Worm (Caenorhabditis elegans) whole organism, midembryonic: ENCODE measurements around the gene nlp-16.

Experiments used
- T22C8.4 ChIP-seq: fragments of 200-800 bp; sonication (Bioruptor generic); IDR thresholded peaks from 2 replicates; pipeline ENCODE4 v1.3.6; 2022; ENCODE audit warnings: missing genetic modification characterization, missing compliant biosample characterization
- cog-1 ChIP-seq: sonication (generic microtip); optimal IDR thresholded peaks from 2 replicates; lab custom pipeline; 2016; ENCODE audit warnings: missing genetic modification characterization, missing compliant biosample characterization
- flt-1 ChIP-seq: fragments of 200-800 bp; sonication (Bioruptor generic); IDR thresholded peaks from 2 replicates; pipeline ENCODE4 v1.3.6; 2022; ENCODE audit warnings: missing genetic modification characterization, missing compliant biosample characterization
- klf-2 ChIP-seq: fragments of 200-800 bp; sonication (Bioruptor generic); conservative IDR thresholded peaks from 2 replicates; pipeline ENCODE4 v1.3.6; 2022; ENCODE audit warnings: missing genetic modification reagents, missing genetic modification characterization, missing compliant biosample characterization
- med-1 ChIP-seq: sonication (generic microtip); optimal IDR thresholded peaks from 2 replicates; lab custom pipeline; 2017; ENCODE audit warnings: missing genetic modification characterization, mild to moderate bottlenecking, missing compliant biosample characterization, antibody characterized with exemption, missing genetic modification reagents; ENCODE audit not compliant: insufficient read depth
- ref-1 ChIP-seq: fragments of 200-800 bp; sonication (Bioruptor generic); conservative IDR thresholded peaks from 2 replicates; pipeline ENCODE4 v1.3.6; 2022; ENCODE audit warnings: missing genetic modification reagents, missing genetic modification characterization, missing compliant biosample characterization
- tab-1 ChIP-seq: fragments of 200-800 bp; sonication (Bioruptor generic); IDR thresholded peaks from 2 replicates; pipeline ENCODE4 v1.3.6; 2022; ENCODE audit warnings: missing genetic modification characterization, missing compliant biosample characterization
- ztf-23 ChIP-seq: fragments of 200-800 bp; sonication (Bioruptor generic); IDR thresholded peaks from 2 replicates; pipeline ENCODE4 v1.3.6; 2022; ENCODE audit warnings: missing genetic modification reagents, missing genetic modification characterization, missing compliant biosample characterization
- ztf-29 ChIP-seq: fragments of 200-800 bp; sonication (Bioruptor generic); IDR thresholded peaks from 2 replicates; pipeline ENCODE4 v1.3.6; 2022; ENCODE audit warnings: missing genetic modification reagents, missing genetic modification characterization, missing compliant biosample characterization

The nlp-16 gene

ce11 chrIV:6249591-6249990 lies 10.0 kb downstream of the nlp-16 start, which contains the start of gene F58F9.1:
TSS of gene F58F9.1 (plus strand) at chrIV:6249841.
- TF ChIP-seq flt-1 (GFP tag; lab: Robert Waterston, UW) (no peak), klf-2 (no peak), tab-1 (GFP tag; lab: Robert Waterston, UW) (no peak), ztf-29 (GFP tag; lab: Robert Waterston, UW) (no peak), ref-1 (GFP tag; lab: Robert Waterston, UW) (no peak), T22C8.4 (GFP tag; lab: Robert Waterston, UW) (no peak)

DNA sequence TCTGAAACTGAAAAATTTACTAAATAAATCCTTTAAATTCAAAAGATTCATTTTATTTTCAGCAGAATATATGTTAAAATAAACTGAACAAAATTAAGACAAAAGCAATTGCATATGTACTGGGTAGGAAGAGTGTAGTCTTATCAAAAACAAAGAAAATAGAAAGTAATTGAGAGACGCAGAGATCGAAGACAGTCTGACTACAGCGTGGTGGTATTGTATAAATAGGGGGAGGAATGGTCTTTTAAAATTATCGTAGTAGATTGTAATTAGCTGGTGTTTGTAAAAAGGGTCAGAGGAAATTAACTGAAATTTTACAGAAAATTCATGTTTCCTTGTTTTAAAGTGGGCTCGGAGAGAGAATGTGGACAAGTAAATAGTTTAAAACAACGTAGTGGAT lies 11.1 kb downstream of the nlp-16 start, which contains the start of gene acox-3:
acox-3 (minus strand) TSS at position 7 of the 400 bp plus-strand sequence.
- TF ChIP-seq med-1 (GFP tag; lab: Kevin White, UChicago) (no peak), cog-1 (no peak), flt-1 (GFP tag; lab: Robert Waterston, UW) (no peak), ref-1 (GFP tag; lab: Robert Waterston, UW) (no peak), tab-1 (GFP tag; lab: Robert Waterston, UW) (no peak), ztf-23 (GFP tag; lab: Robert Waterston, UW) (no peak), klf-2 (no peak), T22C8.4 (GFP tag; lab: Robert Waterston, UW) (no peak), ztf-29 (GFP tag; lab: Robert Waterston, UW) (no peak)

- TF ChIP-seq klf-2 (no peak), flt-1 (GFP tag; lab: Robert Waterston, UW) (no peak), ref-1 (GFP tag; lab: Robert Waterston, UW) (no peak), med-1 (GFP tag; lab: Kevin White, UChicago) (no peak), cog-1 (no peak), ztf-23 (GFP tag; lab: Robert Waterston, UW) (no peak), ztf-29 (GFP tag; lab: Robert Waterston, UW) (no peak), tab-1 (GFP tag; lab: Robert Waterston, UW) (no peak), T22C8.4 (GFP tag; lab: Robert Waterston, UW) (no peak)
Measured at ce11 chrIV:6239993-6240392, 19.6 kb downstream of the nlp-16 start, which contains the start of gene F58F9.9. TSS of gene F58F9.9 (plus strand) at chrIV:6240293.

DNA sequence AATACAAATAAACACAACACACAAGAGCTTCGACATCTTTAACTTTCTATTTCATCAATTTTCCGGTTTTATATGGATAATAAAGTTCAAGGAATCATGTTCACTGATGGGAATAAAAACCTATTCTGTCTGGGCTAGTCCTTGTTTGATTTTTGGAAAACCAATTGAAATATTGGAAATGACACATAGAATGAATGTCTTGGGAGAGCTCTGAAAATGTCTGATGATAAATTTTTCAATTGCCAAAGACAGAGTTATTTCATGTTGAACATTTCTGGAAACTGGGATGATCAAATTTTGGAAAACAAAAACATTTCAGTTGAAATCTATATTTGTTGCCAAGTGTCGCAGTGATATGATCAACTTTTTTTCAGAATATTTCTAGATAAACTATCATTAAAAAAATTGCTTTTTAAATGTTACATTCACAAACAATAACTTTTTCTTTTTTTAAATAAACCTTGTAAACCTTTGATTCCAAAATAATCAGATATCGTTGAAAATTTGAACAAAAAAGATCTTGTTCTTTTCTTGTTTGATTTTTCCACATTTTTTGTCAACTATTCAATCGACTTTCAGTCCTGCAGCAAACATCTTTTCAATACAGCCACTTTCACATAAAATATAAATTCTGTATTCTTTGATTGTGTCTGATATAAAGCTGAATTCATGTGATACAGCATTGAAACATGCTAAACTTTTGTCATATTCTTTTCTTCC lies 22.0 kb downstream of the nlp-16 start, which contains the start of the genes F58F9.6 and F58F9.8:
F58F9.6 (minus strand) TSS at position 101 of the 720 bp plus-strand sequence.
F58F9.8 (plus strand) TSS at position 670 of the 720 bp plus-strand sequence.
- no peak for TF ChIP-seq cog-1
- TF ChIP-seq ztf-23 (GFP tag; lab: Robert Waterston, UW), result no peak
- TF ChIP-seq ref-1 (GFP tag; lab: Robert Waterston, UW), result no peak
- no peak for TF ChIP-seq T22C8.4 (GFP tag; lab: Robert Waterston, UW)
- TF ChIP-seq med-1 (GFP tag; lab: Kevin White, UChicago), result no peak
- no peak for TF ChIP-seq tab-1 (GFP tag; lab: Robert Waterston, UW)
- TF ChIP-seq ztf-29 (GFP tag; lab: Robert Waterston, UW), result no peak
- TF ChIP-seq flt-1 (GFP tag; lab: Robert Waterston, UW), result no peak
- TF ChIP-seq klf-2, result no peak

DNA sequence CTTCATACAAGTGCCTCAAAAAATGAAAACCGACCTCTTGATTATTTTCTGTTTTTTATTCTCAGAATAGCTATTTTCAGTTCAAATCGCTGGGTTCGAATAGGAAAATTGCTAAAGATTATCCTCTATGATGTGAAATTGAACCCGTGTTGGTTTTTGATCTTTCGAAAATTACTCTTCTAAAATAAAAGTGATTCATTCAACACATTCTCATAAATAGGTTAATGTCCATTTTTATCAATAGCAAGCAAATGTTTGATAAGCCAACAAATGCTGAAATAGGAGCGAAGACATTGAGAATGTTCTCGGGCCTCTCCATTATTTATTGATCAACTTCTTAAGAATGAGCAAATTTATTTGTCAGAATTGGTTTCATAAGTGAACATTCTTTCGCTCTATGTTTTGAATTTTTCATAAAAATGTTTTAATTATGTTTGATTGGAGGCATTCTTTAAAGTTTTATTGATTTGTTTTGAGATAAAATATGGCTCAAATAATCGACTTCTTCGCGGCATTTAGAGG lies 26.8 kb downstream of the nlp-16 start, which contains the start of gene F58F9.3:
F58F9.3 (plus strand) TSS at position 472 of the 522 bp plus-strand sequence.
- no peak for TF ChIP-seq cog-1
- no peak for TF ChIP-seq ztf-23 (GFP tag; lab: Robert Waterston, UW)
- no peak for TF ChIP-seq ref-1 (GFP tag; lab: Robert Waterston, UW)
- no peak for TF ChIP-seq klf-2
- no peak for TF ChIP-seq flt-1 (GFP tag; lab: Robert Waterston, UW)
- TF ChIP-seq T22C8.4 (GFP tag; lab: Robert Waterston, UW), result no peak
- no peak for TF ChIP-seq tab-1 (GFP tag; lab: Robert Waterston, UW)
- TF ChIP-seq med-1 (GFP tag; lab: Kevin White, UChicago), result no peak
- TF ChIP-seq ztf-29 (GFP tag; lab: Robert Waterston, UW), result no peak

DNA sequence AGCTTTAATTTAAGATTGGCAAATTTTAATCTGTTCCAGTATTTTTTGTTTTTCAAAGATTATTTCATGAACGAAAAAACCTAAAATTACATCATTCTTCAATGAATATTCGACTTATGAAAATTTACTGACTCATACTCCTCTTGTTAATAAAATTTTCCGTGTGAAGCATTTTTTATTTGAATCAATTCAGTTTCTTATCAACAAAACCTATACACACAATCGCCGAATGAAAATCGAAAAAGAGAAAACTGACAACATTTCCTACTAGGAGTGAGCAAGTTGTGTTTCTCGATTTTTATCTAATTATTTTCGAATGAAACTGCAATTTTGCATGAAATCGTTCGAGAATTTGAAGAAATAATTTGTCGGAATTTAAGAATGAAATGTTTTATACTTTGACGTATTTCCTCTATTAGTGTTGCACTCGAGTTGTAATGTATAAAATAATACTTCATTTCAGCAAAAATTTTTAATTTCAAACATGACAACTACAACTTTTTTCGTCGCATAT lies 29.0 kb downstream of the nlp-16 start, which contains the start of gene F58F9.4:
F58F9.4 (plus strand) TSS at position 464 of the 514 bp plus-strand sequence.
- TF ChIP-seq ztf-23 (GFP tag; lab: Robert Waterston, UW) (no peak), cog-1 (no peak), ztf-29 (GFP tag; lab: Robert Waterston, UW) (no peak), T22C8.4 (GFP tag; lab: Robert Waterston, UW) (no peak), klf-2 (no peak), ref-1 (GFP tag; lab: Robert Waterston, UW) (no peak), med-1 (GFP tag; lab: Kevin White, UChicago) (no peak), flt-1 (GFP tag; lab: Robert Waterston, UW) (no peak), tab-1 (GFP tag; lab: Robert Waterston, UW) (no peak)

DNA sequence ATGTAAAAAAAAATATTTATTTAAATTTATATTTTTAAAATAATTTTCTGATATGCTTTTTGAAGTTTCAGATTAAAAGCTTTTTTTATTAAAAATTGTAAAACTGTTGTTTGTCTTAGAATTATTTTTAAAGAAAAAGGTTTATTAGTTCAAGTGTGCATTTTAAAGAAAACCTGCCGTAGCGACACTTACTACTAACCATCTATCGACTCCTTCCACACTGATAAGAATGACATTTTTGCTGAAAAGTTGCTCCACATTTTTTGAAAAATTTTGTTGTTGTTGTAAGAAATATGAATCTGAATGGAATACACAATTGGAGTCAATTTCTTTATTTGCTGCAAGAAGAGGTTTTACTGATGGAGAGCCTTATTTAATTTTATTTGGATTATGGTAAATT lies 31.7 kb downstream of the nlp-16 start, which contains the start of gene C49A9.1:
C49A9.1 (plus strand) TSS at position 217 of the 400 bp plus-strand sequence.
- TF ChIP-seq med-1 (GFP tag; lab: Kevin White, UChicago) (no peak), ref-1 (GFP tag; lab: Robert Waterston, UW) (no peak), ztf-29 (GFP tag; lab: Robert Waterston, UW) (no peak), T22C8.4 (GFP tag; lab: Robert Waterston, UW) (no peak), ztf-23 (GFP tag; lab: Robert Waterston, UW) (no peak), flt-1 (GFP tag; lab: Robert Waterston, UW) (no peak), klf-2 (no peak), cog-1 (no peak), tab-1 (GFP tag; lab: Robert Waterston, UW) (no peak)

- TF ChIP-seq ztf-29 (GFP tag; lab: Robert Waterston, UW), result no peak
- TF ChIP-seq ref-1 (GFP tag; lab: Robert Waterston, UW), result no peak
- TF ChIP-seq cog-1, result no peak
- no peak for TF ChIP-seq med-1 (GFP tag; lab: Kevin White, UChicago)
- no peak for TF ChIP-seq flt-1 (GFP tag; lab: Robert Waterston, UW)
- no peak for TF ChIP-seq T22C8.4 (GFP tag; lab: Robert Waterston, UW)
- TF ChIP-seq ztf-23 (GFP tag; lab: Robert Waterston, UW), result no peak
- TF ChIP-seq klf-2, result no peak
- TF ChIP-seq tab-1 (GFP tag; lab: Robert Waterston, UW), result no peak
Measured at ce11 chrIV:6225143-6225542, 34.5 kb downstream of the nlp-16 start, which contains the start of gene C49A9.2. TSS of gene C49A9.2 (plus strand) at chrIV:6225443.
